Worm (Caenorhabditis elegans) whole organism, L3 larva: ENCODE results near the gene ced-10.

ENCODE experiments used
- R02D3.7 ChIP-seq: fragments of 150-350 bp; optimal IDR thresholded peaks from 2 replicates; lab custom pipeline; 2014; ENCODE audit warnings: missing biosample characterization, missing genetic modification characterization
- ZK546.5 ChIP-seq: sonication (generic microtip); optimal IDR thresholded peaks from 2 replicates; lab custom pipeline; 2017; ENCODE audit warnings: missing biosample characterization, missing genetic modification characterization
- aly-2 ChIP-seq: fragments of 150-350 bp; optimal IDR thresholded peaks from 2 replicates; lab custom pipeline; 2014; ENCODE audit warnings: missing biosample characterization, missing genetic modification characterization
- daf-12 ChIP-seq: fragments of 150-350 bp; optimal IDR thresholded peaks from 2 replicates; lab custom pipeline; 2014; ENCODE audit warnings: missing biosample characterization, missing genetic modification reagents, missing genetic modification characterization
- elt-2 ChIP-seq: sonication (generic microtip); optimal IDR thresholded peaks from 2 replicates; lab custom pipeline; 2016; ENCODE audit warnings: missing genetic modification reagents, mild to moderate bottlenecking, missing genetic modification characterization, missing compliant biosample characterization
- fkh-10 ChIP-seq: sonication (generic microtip); optimal IDR thresholded peaks from 2 replicates; lab custom pipeline; 2017; ENCODE audit warnings: missing biosample characterization, missing genetic modification reagents, missing genetic modification characterization
- hmg-11 ChIP-seq: sonication (generic microtip); optimal IDR thresholded peaks from 2 replicates; lab custom pipeline; 2016; ENCODE audit warnings: missing genetic modification characterization, missing compliant biosample characterization
- mdl-1 ChIP-seq: fragments of 150-350 bp; optimal IDR thresholded peaks from 2 replicates; lab custom pipeline; 2014; ENCODE audit warnings: missing biosample characterization, missing genetic modification characterization
- nhr-12 ChIP-seq: fragments of 150-350 bp; optimal IDR thresholded peaks from 2 replicates; lab custom pipeline; 2014; ENCODE audit warnings: missing biosample characterization, missing genetic modification characterization
- nhr-25 ChIP-seq: sonication (generic microtip); optimal IDR thresholded peaks from 2 replicates; lab custom pipeline; 2017; ENCODE audit warnings: missing biosample characterization, missing genetic modification characterization
- nhr-76 ChIP-seq: fragments of 150-350 bp; sonication (generic microtip); optimal IDR thresholded peaks from 5 replicates; lab custom pipeline; 2014; ENCODE audit warnings: missing biosample characterization, missing genetic modification characterization
- zag-1 ChIP-seq: fragments of 150-350 bp; optimal IDR thresholded peaks from 2 replicates; lab custom pipeline; 2014; ENCODE audit warnings: missing biosample characterization, missing genetic modification characterization
- ztf-4 ChIP-seq: fragments of 150-350 bp; optimal IDR thresholded peaks from 2 replicates; lab custom pipeline; 2014; ENCODE audit warnings: missing biosample characterization, missing genetic modification characterization

DNA sequence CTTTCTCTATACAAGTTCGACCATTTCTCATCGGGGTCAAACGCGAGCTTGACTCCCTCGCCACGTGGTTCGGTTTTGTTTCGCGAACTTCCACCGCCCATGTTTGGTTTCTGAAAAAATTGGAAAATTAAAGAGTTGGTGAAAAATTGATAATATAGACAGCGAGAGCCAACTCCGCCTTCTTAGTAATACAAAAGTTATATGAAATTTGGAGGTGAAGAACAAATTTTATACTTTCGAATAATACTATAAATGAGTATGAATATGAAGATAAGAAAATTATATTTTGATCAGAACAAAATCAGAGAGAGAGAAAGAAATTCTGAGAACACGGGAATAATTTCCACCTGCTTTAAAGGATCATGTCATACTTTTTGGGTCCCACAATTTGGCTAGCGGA, 48.0 kb upstream of the ced-10 start, which contains the start of gene osm-9:
- TF ChIP-seq zag-1 (no peak), nhr-12 (tag; lab: Kevin White, UChicago) (no peak), R02D3.7 (no peak), nhr-25 (no peak), daf-12 (no peak), fkh-10 (GFP tag; lab: Kevin White, UChicago) (no peak), ztf-4 (tag; lab: Kevin White, UChicago) (no peak), mdl-1 (no peak), elt-2 (no peak), ZK546.5 (tag; lab: Kevin White, UChicago) (no peak), nhr-76 (tag; lab: Kevin White, UChicago) (no peak), aly-2 (no peak), hmg-11 (tag; lab: Kevin White, UChicago) (no peak)
